Worm (Caenorhabditis elegans): ENCODE results near the gene unc-71.

unc-71 gene

DNA sequence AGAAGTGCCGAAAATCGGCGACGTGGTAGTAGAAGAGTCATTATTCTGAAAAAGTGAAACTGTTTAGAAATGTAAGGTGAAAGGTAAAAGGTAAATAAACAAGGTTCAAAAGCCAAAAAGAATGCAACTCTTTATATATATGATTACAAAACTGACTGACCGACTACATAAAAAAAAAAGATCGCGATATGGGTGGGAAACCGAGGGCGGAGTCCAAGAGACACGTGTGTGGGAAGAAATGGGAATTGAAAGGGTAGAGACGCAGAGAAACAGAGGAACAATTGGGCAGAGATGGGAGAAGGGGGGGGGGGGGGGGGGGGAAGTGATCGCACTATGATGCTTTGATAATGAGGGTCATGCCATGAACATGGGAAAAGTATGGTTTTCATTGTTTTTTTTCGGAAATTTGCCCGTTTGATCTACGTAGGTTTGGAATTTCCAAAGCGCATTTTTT is 52.6 kb downstream of the unc-71 start, which contains the start of gene Y37D8A.4 (continued):
- TF ChIP-seq Y79H2A.3 (GFP tag; conservative IDR thresholded peaks at IDR 0.05), result no peak
- TF ChIP-seq ZK185.1 (tag; optimal IDR thresholded peaks at IDR 0.05; ENCODE audit: poor library complexity, severe bottlenecking), result no peak
- 0 out of 2 replicates have a peak, but pooled peaks have one; percentile 9 for TF ChIP-seq nfyb-1 (GFP tag; IDR thresholded peaks at IDR 0.05)
- no peak for TF ChIP-seq F57C9.4 (tag; optimal IDR thresholded peaks at IDR 0.05)
- TF ChIP-seq B0019.2 (GFP tag; conservative IDR thresholded peaks at IDR 0.05), result no peak
- TF ChIP-seq snpc-1.1 (tag; optimal IDR thresholded peaks at IDR 0.05; ENCODE audit: insufficient read depth), result no peak
- no peak for TF ChIP-seq hmg-20 (GFP tag; IDR thresholded peaks at IDR 0.05)
- TF ChIP-seq him-1 (tag; optimal IDR thresholded peaks at IDR 0.05), result no peak
- TF ChIP-seq dpff-1 (tag; optimal IDR thresholded peaks at IDR 0.05), result no peak
- no peak for TF ChIP-seq nhr-90 (tag; optimal IDR thresholded peaks at IDR 0.05)
- no peak for TF ChIP-seq madf-3 (GFP tag; IDR thresholded peaks at IDR 0.05)
- TF ChIP-seq ceh-58 (GFP tag; IDR thresholded peaks at IDR 0.05), result no peak
- TF ChIP-seq hmg-1.2 (GFP tag; IDR thresholded peaks at IDR 0.05), result peak; percentile 40; the same call in 1 of the 2 replicates
- no peak for TF ChIP-seq ztf-3 (GFP tag; optimal IDR thresholded peaks at IDR 0.05)
- no peak for TF ChIP-seq nhr-120 (GFP tag; IDR thresholded peaks at IDR 0.05)
- TF ChIP-seq rpc-1 (optimal IDR thresholded peaks at IDR 0.05), result no peak
- no peak for TF ChIP-seq rpc-1 (tag; optimal IDR thresholded peaks at IDR 0.05)
- no peak for TF ChIP-seq atf-7 (tag; optimal IDR thresholded peaks at IDR 0.05)
- TF ChIP-seq Y67H2A.10 (GFP tag; conservative IDR thresholded peaks at IDR 0.05), result no peak
- TF ChIP-seq chd-7 (tag; optimal IDR thresholded peaks at IDR 0.05), result peak; percentile 34
- TF ChIP-seq ztf-18 (tag; optimal IDR thresholded peaks at IDR 0.05), result no peak
- no peak for TF ChIP-seq hlh-26 (GFP tag; conservative IDR thresholded peaks at IDR 0.05)
- TF ChIP-seq repo-1 (tag; optimal IDR thresholded peaks at IDR 0.05), result no peak
- no peak for TF ChIP-seq rcor-1 (GFP tag; IDR thresholded peaks at IDR 0.05)
- no peak for TF ChIP-seq ama-1 (optimal IDR thresholded peaks at IDR 0.05)
- TF ChIP-seq ama-1 (GFP tag; optimal IDR thresholded peaks at IDR 0.05), result no peak
- no peak for TF ChIP-seq sea-2 (GFP tag; IDR thresholded peaks at IDR 0.05)
- TF ChIP-seq ztf-26 (tag; optimal IDR thresholded peaks at IDR 0.05), result peak; percentile 76
- no peak for TF ChIP-seq pbrm-1 (GFP tag; IDR thresholded peaks at IDR 0.05)
- no peak for TF ChIP-seq K11D2.4 (GFP tag; IDR thresholded peaks at IDR 0.05)
- TF ChIP-seq lin-26 (GFP tag; IDR thresholded peaks at IDR 0.05), result 0 out of 2 replicates have a peak, but pooled peaks have one; percentile 30
- no peak for TF ChIP-seq T26A5.8 (tag; optimal IDR thresholded peaks at IDR 0.05)
- TF ChIP-seq C06A6.2 (GFP tag; conservative IDR thresholded peaks at IDR 0.05), result no peak
- TF ChIP-seq let-526 (GFP tag; IDR thresholded peaks at IDR 0.05), result no peak
- TF ChIP-seq nfya-2 (GFP tag; IDR thresholded peaks at IDR 0.05), result no peak
- no peak for TF ChIP-seq cebp-1 (GFP tag; IDR thresholded peaks at IDR 0.05)
- peak; percentile 69 for TF ChIP-seq cebp-1 (tag; optimal IDR thresholded peaks at IDR 0.05)
- TF ChIP-seq T07F8.4 (tag; optimal IDR thresholded peaks at IDR 0.05), result no peak
- TF ChIP-seq xnd-1 (tag; optimal IDR thresholded peaks at IDR 0.05), result no peak
- no peak for TF ChIP-seq B0261.1 (tag; optimal IDR thresholded peaks at IDR 0.05)
- TF ChIP-seq tbp1 (GFP tag; optimal IDR thresholded peaks at IDR 0.05), result peak; percentile 48
- no peak for TF ChIP-seq ceh-40 (GFP tag; IDR thresholded peaks at IDR 0.05)
- TF ChIP-seq die-1 (tag; optimal IDR thresholded peaks at IDR 0.05), result no peak
- no peak for TF ChIP-seq akir-1 (GFP tag; optimal IDR thresholded peaks at IDR 0.05)
- TF ChIP-seq ceh-91 (GFP tag; IDR thresholded peaks at IDR 0.05), result no peak
- TF ChIP-seq hlh-12 (tag; optimal IDR thresholded peaks at IDR 0.05), result no peak
- no peak for TF ChIP-seq hrde-1 (tag; optimal IDR thresholded peaks at IDR 0.05; ENCODE audit: borderline replicate concordance)

Measured in whole organism, young adult.